Worm (Caenorhabditis elegans): Measurements from ENCODE around the gene F26F12.8.

F26F12.8 gene

DNA sequence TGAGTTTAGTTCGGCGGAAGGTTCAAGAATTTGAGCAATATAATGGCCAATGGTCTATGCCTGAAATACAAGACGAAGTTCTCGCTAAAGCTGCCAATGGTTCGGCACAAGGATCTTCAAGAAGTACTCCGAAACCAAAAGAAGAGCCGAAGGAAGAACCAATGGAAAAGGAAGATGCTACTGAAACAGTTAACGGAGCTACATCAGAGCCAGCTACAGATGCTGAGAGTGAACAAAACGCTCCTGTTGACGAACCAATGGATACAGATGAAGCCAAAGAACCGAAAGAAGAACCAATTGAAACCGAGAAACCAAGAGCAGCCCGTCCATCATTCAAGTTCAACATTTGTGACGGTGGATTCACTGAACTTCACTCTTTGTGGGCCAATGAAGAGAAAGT is 31.1 kb downstream of the F26F12.8 start:
- TF ChIP-seq Y48G9A.11 (GFP tag; IDR thresholded peaks at IDR 0.05): no peak
- TF ChIP-seq nhr-25 (tag; optimal IDR thresholded peaks at IDR 0.05; ENCODE audit: borderline replicate concordance, insufficient read depth): no peak
- TF ChIP-seq php-3 (GFP tag; IDR thresholded peaks at IDR 0.05): no peak
- TF ChIP-seq spr-3 (GFP tag; optimal IDR thresholded peaks at IDR 0.05): no peak
- TF ChIP-seq ceh-44 (GFP tag; IDR thresholded peaks at IDR 0.05): no peak
- peak in 1 of 2 experiments; percentile 95 for TF ChIP-seq unc-62 (GFP tag; optimal IDR thresholded peaks at IDR 0.05 in 1 of 2)
- TF ChIP-seq unc-62 (tag; optimal IDR thresholded peaks at IDR 0.05): no peak

DNA sequence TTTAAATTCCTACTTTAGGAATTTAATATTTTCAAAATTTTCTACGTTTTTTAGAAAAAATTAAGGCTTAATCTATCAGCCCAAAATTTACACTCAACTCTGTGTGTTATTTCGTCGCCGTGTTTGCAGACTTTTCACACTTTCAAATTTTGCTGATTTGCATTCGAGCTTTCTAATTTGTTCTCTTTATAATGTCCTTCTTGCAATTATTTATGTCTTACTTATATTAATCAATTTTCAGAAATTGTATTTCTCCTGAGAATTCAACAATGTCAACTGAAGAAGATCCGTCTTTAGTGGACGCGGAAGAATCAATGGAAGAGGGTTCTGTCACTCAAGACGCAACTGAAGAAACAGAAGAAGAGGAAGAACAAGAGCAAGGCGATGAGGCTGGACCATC is 35.7 kb downstream of the F26F12.8 start, which contains the start of gene let-418:
Gene let-418, plus strand, starts transcription at position 242 of the 400 bp plus-strand sequence.
- no peak for TF ChIP-seq nhr-10 (tag; optimal IDR thresholded peaks at IDR 0.05)
- peak; percentile 80 for TF ChIP-seq aha-1 (tag)

DNA sequence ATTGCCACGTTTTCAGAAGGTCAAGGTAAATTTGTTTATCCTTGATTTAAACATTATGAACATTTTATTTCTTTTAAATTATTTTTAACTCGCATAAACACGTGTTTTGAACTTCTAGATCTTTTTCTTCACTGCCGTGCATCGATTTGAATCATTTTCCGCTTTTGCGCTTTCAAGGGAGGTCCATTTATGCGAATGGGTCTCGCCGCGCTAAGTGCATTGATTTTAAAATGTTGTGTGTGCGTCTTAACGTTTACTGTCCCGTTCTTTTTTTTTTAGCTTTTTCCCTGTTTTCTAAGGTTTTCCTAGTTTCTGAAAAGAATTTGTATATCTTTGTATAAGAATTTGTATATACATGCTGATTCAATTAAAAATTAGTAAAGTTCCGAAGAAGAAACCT is 36.9 kb downstream of the F26F12.8 start:
- TF ChIP-seq ZK337.2 (GFP tag; IDR thresholded peaks at IDR 0.05): no peak
- TF ChIP-seq F10B5.3 (tag; optimal IDR thresholded peaks at IDR 0.05): no peak
- peak; percentile 5 for TF ChIP-seq F49E8.2 (tag; optimal IDR thresholded peaks at IDR 0.05; ENCODE audit: borderline replicate concordance)
- TF ChIP-seq madf-5 (GFP tag; IDR thresholded peaks at IDR 0.05): no peak
- no peak for TF ChIP-seq dmd-6 (GFP tag; IDR thresholded peaks at IDR 0.05)
- TF ChIP-seq mdt-29 (GFP tag; IDR thresholded peaks at IDR 0.05): no peak
- TF ChIP-seq nhr-102 (tag; optimal IDR thresholded peaks at IDR 0.05): no peak
- no peak for TF ChIP-seq snpc-1.2 (GFP tag; IDR thresholded peaks at IDR 0.05)
- TF ChIP-seq unc-62 (GFP tag; optimal IDR thresholded peaks at IDR 0.05 in 1 of 2): peak in 1 of 2 experiments; percentile 58
- TF ChIP-seq unc-62 (tag; optimal IDR thresholded peaks at IDR 0.05): no peak
- no peak for TF ChIP-seq hlh-30 (tag; optimal IDR thresholded peaks at IDR 0.05; ENCODE audit: insufficient read depth)
- no peak for TF ChIP-seq nhr-237 (tag; optimal IDR thresholded peaks at IDR 0.05)
- no peak for TF ChIP-seq Y48G9A.11 (GFP tag; IDR thresholded peaks at IDR 0.05)
- no peak for TF ChIP-seq spr-3 (GFP tag; optimal IDR thresholded peaks at IDR 0.05)
- no peak for TF ChIP-seq jun-1 (tag; optimal IDR thresholded peaks at IDR 0.05)
- TF ChIP-seq ces-1 (GFP tag; optimal IDR thresholded peaks at IDR 0.05): no peak

DNA sequence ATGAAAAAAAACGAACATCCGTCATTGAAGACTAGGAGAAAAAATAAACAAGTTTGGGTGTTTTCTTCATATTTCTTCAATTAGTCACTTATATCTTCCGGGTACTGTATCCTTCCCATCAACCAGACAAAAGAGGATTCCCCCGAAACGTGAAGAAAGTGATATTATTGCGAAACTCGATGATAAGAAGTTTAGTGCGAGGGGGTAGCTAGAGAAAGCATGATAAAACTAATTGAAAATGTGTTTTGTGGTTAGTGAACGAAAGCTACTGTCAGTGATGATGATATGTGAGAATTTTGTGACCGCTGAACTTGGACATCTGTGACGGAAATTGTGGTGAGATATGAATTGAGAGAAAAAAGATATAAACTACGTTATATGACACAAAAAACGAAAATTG is 39.4 kb downstream of the F26F12.8 start:
- TF ChIP-seq ceh-20 (GFP tag; IDR thresholded peaks at IDR 0.05): peak; percentile 60; the same call in 1 of the 2 replicates
- TF ChIP-seq lsy-2 (tag; optimal IDR thresholded peaks at IDR 0.05): peak in 1 of 2 experiments; percentile 58
- TF ChIP-seq hlh-11 (tag; optimal IDR thresholded peaks at IDR 0.05): peak; percentile 86
- TF ChIP-seq dve-1 (tag; optimal IDR thresholded peaks at IDR 0.05; ENCODE audit: insufficient read depth): peak; percentile 65
- peak; percentile 57 for TF ChIP-seq nhr-25 (tag; optimal IDR thresholded peaks at IDR 0.05; ENCODE audit: borderline replicate concordance, insufficient read depth)
- TF ChIP-seq daf-16 (GFP tag; optimal IDR thresholded peaks at IDR 0.05): no peak
- TF ChIP-seq daf-16 (tag; optimal IDR thresholded peaks at IDR 0.05): peak; percentile 31
- TF ChIP-seq gei-8 (GFP tag; optimal IDR thresholded peaks at IDR 0.05): no peak
- peak; percentile 85 for TF ChIP-seq nhr-102 (tag; optimal IDR thresholded peaks at IDR 0.05)
- no peak for TF ChIP-seq saeg-2 (GFP tag; IDR thresholded peaks at IDR 0.05)
- peak; percentile 86 for TF ChIP-seq dmd-6 (GFP tag; IDR thresholded peaks at IDR 0.05)
- TF ChIP-seq unc-62 (GFP tag; optimal IDR thresholded peaks at IDR 0.05 in 1 of 2): peak in 1 of 2 experiments; percentile 74
- TF ChIP-seq unc-62 (tag; optimal IDR thresholded peaks at IDR 0.05): no peak
- TF ChIP-seq hlh-30 (tag; optimal IDR thresholded peaks at IDR 0.05; ENCODE audit: insufficient read depth): peak; percentile 37
- TF ChIP-seq pqm-1 (tag; optimal IDR thresholded peaks at IDR 0.05): peak; percentile 82
- TF ChIP-seq nhr-41 (GFP tag; IDR thresholded peaks at IDR 0.05): no peak
- TF ChIP-seq D1046.2 (GFP tag; IDR thresholded peaks at IDR 0.05): no peak
- TF ChIP-seq mes-2 (tag; optimal IDR thresholded peaks at IDR 0.05; ENCODE audit: poor library complexity, severe bottlenecking): peak; percentile 39
- peak; percentile 99 for TF ChIP-seq nhr-28 (tag; optimal IDR thresholded peaks at IDR 0.05)
- TF ChIP-seq aha-1 (tag): peak; percentile 81
- TF ChIP-seq set-16 (GFP tag; IDR thresholded peaks at IDR 0.05): no peak
- 0 out of 2 replicates have a peak, but pooled peaks have one; percentile 44 for TF ChIP-seq tra-1 (GFP tag; IDR thresholded peaks at IDR 0.05)
- TF ChIP-seq dpl-1 (GFP tag; optimal IDR thresholded peaks at IDR 0.05): peak; percentile 22
- TF ChIP-seq mdl-1 (tag; optimal IDR thresholded peaks at IDR 0.05): peak; percentile 87 to 95
- TF ChIP-seq lin-1 (GFP tag; IDR thresholded peaks at IDR 0.05): peak; percentile 19; the same call in 1 of the 2 replicates
- peak; percentile 18 for TF ChIP-seq nhr-77 (tag; optimal IDR thresholded peaks at IDR 0.05)
- TF ChIP-seq jun-1 (tag; optimal IDR thresholded peaks at IDR 0.05): no peak
- TF ChIP-seq mep-1 (tag; optimal IDR thresholded peaks at IDR 0.05): peak; percentile 25
- TF ChIP-seq mxl-3 (GFP tag; optimal IDR thresholded peaks at IDR 0.05): peak; percentile 85
- no peak for TF ChIP-seq nhr-6 (tag; optimal IDR thresholded peaks at IDR 0.05)
- peak; percentile 86 for TF ChIP-seq nhr-48 (tag; optimal IDR thresholded peaks at IDR 0.05)

All from whole organism, L4 larva.